Worm (Caenorhabditis elegans) whole organism, L4 larva: ENCODE results near the gene srx-3.

ENCODE experiments used
- D1046.2 ChIP-seq: fragments of 200-800 bp; sonication (Bioruptor generic); IDR thresholded peaks from 2 replicates; pipeline ENCODE4 v1.3.6; 2022; ENCODE audit warnings: missing genetic modification characterization, missing compliant biosample characterization
- F10B5.3 ChIP-seq: sonication (generic microtip); optimal IDR thresholded peaks from 2 replicates; lab custom pipeline; 2016; ENCODE audit warnings: mild to moderate bottlenecking, missing genetic modification characterization, missing compliant biosample characterization
- F26F4.8 ChIP-seq: fragments of 200-800 bp; sonication (Bioruptor generic); conservative IDR thresholded peaks from 2 replicates; pipeline ENCODE4 v1.3.6; 2022; ENCODE audit warnings: missing genetic modification characterization, missing compliant biosample characterization
- F37D6.2 ChIP-seq: sonication (generic microtip); optimal IDR thresholded peaks from 2 replicates; lab custom pipeline; 2016; ENCODE audit warnings: mild to moderate bottlenecking, missing genetic modification characterization, missing compliant biosample characterization
- T26A8.4 ChIP-seq: fragments of 200-800 bp; sonication (Bioruptor generic); IDR thresholded peaks from 2 replicates; pipeline ENCODE4 v1.3.6; 2022; ENCODE audit warnings: missing genetic modification characterization, missing compliant biosample characterization
- Y75B8A.6 ChIP-seq: fragments of 200-800 bp; sonication (Bioruptor generic); IDR thresholded peaks from 2 replicates; pipeline ENCODE4 v1.3.6; 2022; ENCODE audit warnings: missing genetic modification reagents, missing genetic modification characterization, missing compliant biosample characterization
- ZK337.2 ChIP-seq: fragments of 200-800 bp; sonication (Bioruptor generic); IDR thresholded peaks from 2 replicates; pipeline ENCODE4 v1.3.6; 2022; ENCODE audit warnings: missing genetic modification reagents, missing genetic modification characterization, missing compliant biosample characterization
- ZK546.5 ChIP-seq, 2 experiments: sonication (generic microtip); optimal IDR thresholded peaks; 2 replicates each; lab custom pipeline; 2017; ENCODE audit warnings: missing biosample characterization in 2 of 2, missing genetic modification characterization in 2 of 2
- aha-1 ChIP-seq: fragments of 150-350 bp; peaks from one replicate; lab custom pipeline; 2014; ENCODE audit warnings: missing biosample characterization, missing genetic modification characterization
- aly-2 ChIP-seq: sonication (generic microtip); optimal IDR thresholded peaks from 2 replicates; lab custom pipeline; 2018; ENCODE audit warnings: missing biosample characterization, missing genetic modification characterization
- ama-1 ChIP-seq: fragments of 150-350 bp; optimal IDR thresholded peaks from 2 replicates; lab custom pipeline; 2014; ENCODE audit warnings: inconsistent platforms, mixed read lengths
- arid-1 ChIP-seq: fragments of 200-800 bp; sonication (Bioruptor generic); conservative IDR thresholded peaks from 2 replicates; pipeline ENCODE4 v1.3.6; 2022; ENCODE audit warnings: missing genetic modification reagents, missing genetic modification characterization, missing compliant biosample characterization
- attf-4 ChIP-seq: sonication (generic microtip); optimal IDR thresholded peaks from 3 replicates; lab custom pipeline; 2017; ENCODE audit warnings: missing biosample characterization, missing genetic modification characterization
- ceh-20 ChIP-seq: fragments of 200-800 bp; sonication (Bioruptor generic); IDR thresholded peaks from 2 replicates; pipeline ENCODE4 v1.3.6; 2022; ENCODE audit warnings: missing genetic modification reagents, missing genetic modification characterization, missing compliant biosample characterization
- ceh-28 ChIP-seq: fragments of 150-350 bp; optimal IDR thresholded peaks from 2 replicates; lab custom pipeline; 2014; ENCODE audit warnings: missing biosample characterization, missing genetic modification reagents, missing genetic modification characterization
- ceh-82 ChIP-seq: sonication (generic microtip); optimal IDR thresholded peaks from 2 replicates; lab custom pipeline; 2017; ENCODE audit warnings: missing biosample characterization, missing genetic modification characterization
- daf-8 ChIP-seq: fragments of 200-800 bp; sonication (Bioruptor generic); IDR thresholded peaks from 2 replicates; pipeline ENCODE4 v1.3.6; 2022; ENCODE audit warnings: missing genetic modification characterization, missing compliant biosample characterization
- dmd-6 ChIP-seq: fragments of 200-800 bp; sonication (Bioruptor generic); IDR thresholded peaks from 2 replicates; pipeline ENCODE4 v1.3.6; 2022; ENCODE audit warnings: missing genetic modification reagents, missing genetic modification characterization, missing compliant biosample characterization
- dmd-8 ChIP-seq: fragments of 200-800 bp; sonication (Bioruptor generic); IDR thresholded peaks from 2 replicates; pipeline ENCODE4 v1.3.6; 2022; ENCODE audit warnings: missing genetic modification characterization, missing compliant biosample characterization
- dmd-9 ChIP-seq: fragments of 200-800 bp; sonication (Bioruptor generic); IDR thresholded peaks from 2 replicates; pipeline ENCODE4 v1.3.6; 2022; ENCODE audit warnings: missing genetic modification reagents, missing genetic modification characterization, missing compliant biosample characterization
- dpl-1 ChIP-seq: fragments of 150-350 bp; optimal IDR thresholded peaks from 2 replicates; lab custom pipeline; 2014; ENCODE audit warnings: missing biosample characterization, missing genetic modification reagents, missing genetic modification characterization
- duxl-1 ChIP-seq: sonication (generic microtip); optimal IDR thresholded peaks from 2 replicates; lab custom pipeline; 2016; ENCODE audit warnings: mild to moderate bottlenecking, missing genetic modification characterization, moderate library complexity, missing compliant biosample characterization; ENCODE audit not compliant: poor library complexity
- dve-1 ChIP-seq: sonication (generic microtip); optimal IDR thresholded peaks from 2 replicates; lab custom pipeline; 2017; ENCODE audit warnings: antibody characterized with exemption, mild to moderate bottlenecking, missing genetic modification characterization, missing compliant biosample characterization; ENCODE audit not compliant: insufficient read depth
- egl-27 ChIP-seq: sonication (generic microtip); optimal IDR thresholded peaks from 3 replicates; lab custom pipeline; 2017; ENCODE audit warnings: missing biosample characterization, missing genetic modification reagents, missing genetic modification characterization
- egl-43 ChIP-seq: fragments of 200-800 bp; sonication (Bioruptor generic); IDR thresholded peaks from 2 replicates; pipeline ENCODE4 v1.3.6; 2022; ENCODE audit warnings: missing genetic modification reagents, missing genetic modification characterization, missing compliant biosample characterization
- gei-8 ChIP-seq: fragments of 200-800 bp; sonication (Bioruptor generic); optimal IDR thresholded peaks from 2 replicates; lab custom pipeline; 2018; ENCODE audit warnings: mild to moderate bottlenecking, missing genetic modification characterization, missing compliant biosample characterization
- hlh-30 ChIP-seq: sonication (generic microtip); optimal IDR thresholded peaks from 2 replicates; lab custom pipeline; 2017; ENCODE audit warnings: antibody characterized with exemption, mild to moderate bottlenecking, missing genetic modification characterization, missing compliant biosample characterization; ENCODE audit not compliant: insufficient read depth
- lin-29 ChIP-seq: fragments of 200-800 bp; sonication (Bioruptor generic); IDR thresholded peaks from 2 replicates; pipeline ENCODE4 v1.3.6; 2022; ENCODE audit warnings: missing genetic modification reagents, missing genetic modification characterization, missing compliant biosample characterization
- lin-38 ChIP-seq: fragments of 200-800 bp; sonication (Bioruptor generic); IDR thresholded peaks from 2 replicates; pipeline ENCODE4 v1.3.6; 2022; ENCODE audit warnings: missing genetic modification reagents, missing genetic modification characterization, missing compliant biosample characterization
- lin-39 ChIP-seq: fragments of 150-350 bp; optimal IDR thresholded peaks from 2 replicates; lab custom pipeline; 2014; ENCODE audit warnings: missing biosample characterization, missing genetic modification reagents, missing genetic modification characterization
- nhr-10 ChIP-seq: fragments of 150-350 bp; optimal IDR thresholded peaks from 2 replicates; lab custom pipeline; 2014; ENCODE audit warnings: missing biosample characterization, missing genetic modification characterization
- nhr-111 ChIP-seq: fragments of 200-800 bp; sonication (Bioruptor generic); optimal IDR thresholded peaks from 2 replicates; lab custom pipeline; 2018; ENCODE audit warnings: mild to moderate bottlenecking, missing genetic modification characterization, missing compliant biosample characterization
- nhr-237 ChIP-seq: sonication (generic microtip); optimal IDR thresholded peaks from 2 replicates; lab custom pipeline; 2017; ENCODE audit warnings: missing biosample characterization, missing genetic modification characterization
- nhr-25 ChIP-seq: sonication (generic microtip); optimal IDR thresholded peaks from 2 replicates; lab custom pipeline; 2017; ENCODE audit warnings: missing genetic modification characterization, mild to moderate bottlenecking, missing compliant biosample characterization, antibody characterized with exemption, moderate library complexity, borderline replicate concordance; ENCODE audit not compliant: insufficient read depth
- nhr-48 ChIP-seq: sonication (generic microtip); optimal IDR thresholded peaks from 2 replicates; lab custom pipeline; 2016; ENCODE audit warnings: mild to moderate bottlenecking, missing genetic modification characterization, missing compliant biosample characterization
- nhr-76 ChIP-seq: fragments of 150-350 bp; optimal IDR thresholded peaks from 2 replicates; lab custom pipeline; 2014; ENCODE audit warnings: missing biosample characterization, missing genetic modification characterization
- pqm-1 ChIP-seq: sonication (generic microtip); optimal IDR thresholded peaks from 2 replicates; lab custom pipeline; 2017; ENCODE audit warnings: missing biosample characterization, missing genetic modification characterization
- set-16 ChIP-seq: fragments of 200-800 bp; sonication (Bioruptor generic); IDR thresholded peaks from 2 replicates; pipeline ENCODE4 v1.3.6; 2022; ENCODE audit warnings: missing genetic modification reagents, missing genetic modification characterization, missing compliant biosample characterization
- skn-1 ChIP-seq: fragments of 150-350 bp; optimal IDR thresholded peaks from 2 replicates; lab custom pipeline; 2014; ENCODE audit warnings: missing biosample characterization, missing genetic modification characterization
- snpc-1.2 ChIP-seq: fragments of 200-800 bp; sonication (Bioruptor generic); IDR thresholded peaks from 2 replicates; pipeline ENCODE4 v1.3.6; 2022; ENCODE audit warnings: missing genetic modification reagents, missing genetic modification characterization, missing compliant biosample characterization
- tag-97 ChIP-seq: fragments of 200-800 bp; sonication (Bioruptor generic); IDR thresholded peaks from 2 replicates; pipeline ENCODE4 v1.3.6; 2022; ENCODE audit warnings: missing genetic modification characterization, missing compliant biosample characterization
- tra-1 ChIP-seq: fragments of 200-800 bp; sonication (Bioruptor generic); IDR thresholded peaks from 2 replicates; pipeline ENCODE4 v1.3.6; 2022; ENCODE audit warnings: missing genetic modification reagents, missing genetic modification characterization, missing compliant biosample characterization
- unc-62 ChIP-seq, 3 experiments: fragments of 150-350 bp in 1 of 3; sonication (generic microtip); optimal IDR thresholded peaks in 2 of 3; peaks in 1 of 3; 1 replicate in 1 of 3; 2 replicates in 2 of 3; lab custom pipeline; 2014 to 2017; ENCODE audit warnings: missing biosample characterization in 3 of 3, missing genetic modification characterization in 3 of 3, missing genetic modification reagents in 3 of 3, missing genotype in 1 of 3
- vab-7 ChIP-seq: fragments of 200-800 bp; sonication (Bioruptor generic); IDR thresholded peaks from 2 replicates; pipeline ENCODE4 v1.3.6; 2022; ENCODE audit warnings: missing genetic modification reagents, missing genetic modification characterization, missing compliant biosample characterization
- zag-1 ChIP-seq: fragments of 150-350 bp; optimal IDR thresholded peaks from 2 replicates; lab custom pipeline; 2014; ENCODE audit warnings: missing biosample characterization, missing genetic modification characterization
- zfp-2 ChIP-seq: sonication (generic microtip); optimal IDR thresholded peaks from 2 replicates; lab custom pipeline; 2016; ENCODE audit warnings: mild to moderate bottlenecking, missing genetic modification characterization, missing compliant biosample characterization
- zfp-3 ChIP-seq: fragments of 200-800 bp; sonication (Bioruptor generic); conservative IDR thresholded peaks from 2 replicates; pipeline ENCODE4 v1.3.6; 2022; ENCODE audit warnings: missing genetic modification reagents, missing genetic modification characterization, missing compliant biosample characterization

Gene srx-3

DNA sequence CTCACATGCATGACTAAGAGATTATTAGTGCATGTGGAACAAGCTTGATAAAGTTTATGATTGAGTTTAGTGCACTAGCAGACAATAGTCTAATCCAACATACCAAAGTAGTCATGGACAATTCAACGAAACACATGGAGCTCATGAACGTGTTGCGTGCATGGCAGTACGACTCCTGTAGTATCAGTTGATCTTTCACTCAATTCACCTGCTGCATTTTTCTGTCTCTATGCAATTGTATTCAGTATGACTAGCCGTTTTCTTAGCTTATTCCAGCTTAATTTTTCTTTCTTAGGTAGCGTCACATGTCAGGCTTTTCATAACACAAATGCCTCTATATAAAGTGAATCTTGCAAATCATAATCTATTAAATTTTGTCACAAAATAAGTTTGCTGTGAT, 2.1 kb upstream of the srx-3 start, which contains the start of gene srx-1:
srx-1 (plus strand) TSS at position 382 of the 400 bp plus-strand sequence.
- TF ChIP-seq unc-62 (GFP tag; optimal IDR thresholded peaks at IDR 0.05 in 1 of 2; lab: Kevin White, UChicago) (peak in 1 of 2 experiments; percentile 98), unc-62 (tag; optimal IDR thresholded peaks at IDR 0.05; lab: Kevin White, UChicago) (no peak), Y75B8A.6 (GFP tag; lab: Robert Waterston, UW) (no peak)

DNA sequence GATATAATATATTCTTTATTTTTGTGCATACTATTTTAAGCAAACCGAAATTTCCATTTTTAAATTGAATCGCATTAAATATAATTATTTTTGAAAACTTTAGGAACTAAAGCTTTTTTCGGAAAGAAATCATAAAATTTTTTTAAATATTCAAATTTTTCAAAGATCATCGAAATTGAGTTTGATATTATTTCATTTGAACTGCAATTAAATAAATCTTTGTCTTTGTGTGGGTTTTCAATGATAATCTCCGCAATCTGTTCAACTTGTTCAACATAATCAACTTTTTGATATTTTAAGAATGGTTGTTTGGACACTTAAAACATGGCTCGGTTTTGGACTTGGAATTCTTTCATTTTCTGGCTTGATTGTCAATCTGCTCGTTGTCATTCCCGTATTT, 3.8 kb downstream of the srx-3 start, which contains the start of gene srx-2:
srx-2 (plus strand) TSS at position 301 of the 400 bp plus-strand sequence.
- TF ChIP-seq lin-38 (no peak), daf-8 (GFP tag; lab: Robert Waterston, UW) (no peak), lin-29 (GFP tag; lab: Robert Waterston, UW) (no peak), attf-4 (tag; lab: Kevin White, UChicago) (no peak), set-16 (GFP tag; lab: Robert Waterston, UW) (no peak), nhr-10 (tag; lab: Kevin White, UChicago) (no peak), gei-8 (no peak), lin-39 (no peak), dmd-8 (GFP tag; lab: Robert Waterston, UW) (no peak), D1046.2 (no peak), snpc-1.2 (GFP tag; lab: Robert Waterston, UW) (no peak), pqm-1 (tag; lab: Kevin White, UChicago) (no peak), skn-1 (tag; lab: Kevin White, UChicago) (no peak), dpl-1 (GFP tag; lab: Kevin White, UChicago) (no peak), ceh-82 (tag; lab: Kevin White, UChicago) (no peak), dve-1 (tag; lab: Kevin White, UChicago) (no peak), tra-1 (GFP tag; lab: Robert Waterston, UW) (no peak)
- TF ChIP-seq, all 104 proteins: peak for 0

DNA sequence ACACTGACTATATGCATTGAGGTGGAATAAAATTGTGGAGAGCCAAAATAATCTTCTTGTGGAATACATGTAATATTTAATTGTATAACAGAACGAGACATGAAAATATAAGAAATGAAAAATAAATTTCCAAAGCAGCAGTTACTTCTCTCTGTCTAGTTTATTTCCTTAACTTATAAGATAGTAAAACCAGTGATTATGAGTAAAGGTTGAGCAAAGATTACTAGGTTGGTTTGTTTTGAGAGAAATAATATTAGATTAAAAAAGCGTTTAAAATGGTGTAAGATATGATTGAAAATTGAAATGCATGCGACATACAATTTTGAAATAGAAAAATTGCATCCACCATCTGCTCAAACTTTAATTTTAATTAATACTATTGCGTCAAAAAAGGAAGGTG, 8.4 kb downstream of the srx-3 start, which contains the start of gene srh-201:
srh-201 (minus strand) TSS at position 101 of the 400 bp plus-strand sequence.
- no peak for TF ChIP-seq ama-1
- TF ChIP-seq F37D6.2 (tag; lab: Kevin White, UChicago) = no peak
- no peak for TF ChIP-seq ceh-20
- TF ChIP-seq gei-8 = no peak
- no peak for TF ChIP-seq dmd-6
- TF ChIP-seq nhr-111 (GFP tag; lab: Kevin White, UChicago) = no peak
- TF ChIP-seq nhr-237 (tag; lab: Kevin White, UChicago) = no peak
- no peak for TF ChIP-seq dmd-9 (GFP tag; lab: Robert Waterston, UW)
- no peak for TF ChIP-seq egl-27 (tag; lab: Kevin White, UChicago)
- TF ChIP-seq ZK337.2 (GFP tag; lab: Robert Waterston, UW) = no peak
- TF ChIP-seq tag-97 (GFP tag; lab: Robert Waterston, UW) = no peak
- TF ChIP-seq T26A8.4 (GFP tag; lab: Robert Waterston, UW) = no peak
- TF ChIP-seq F26F4.8 (GFP tag; lab: Robert Waterston, UW) = no peak
- no peak for TF ChIP-seq aly-2

DNA sequence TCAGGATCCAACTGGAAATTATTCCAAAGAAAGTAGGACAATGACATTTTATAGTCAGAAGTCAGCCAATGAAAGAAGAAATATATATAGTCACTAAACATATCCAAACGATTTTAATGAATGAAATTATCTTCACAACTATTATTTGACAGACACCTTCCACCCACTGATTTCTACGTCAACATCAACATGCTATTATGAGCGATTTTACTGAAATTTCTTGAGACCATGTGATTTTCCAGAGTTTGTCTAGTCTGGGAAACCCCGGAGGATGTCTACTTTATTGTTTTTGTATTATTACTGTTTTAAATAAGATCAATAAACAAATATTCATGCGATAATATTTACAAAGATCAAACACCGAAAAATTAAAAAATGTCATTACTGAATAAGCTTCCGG, 10.2 kb downstream of the srx-3 start, which contains the start of gene srt-18:
srt-18 (minus strand) TSS at position 101 of the 400 bp plus-strand sequence.
- TF ChIP-seq gei-8 (no peak), zag-1 (tag; lab: Kevin White, UChicago) (no peak), F10B5.3 (tag; lab: Kevin White, UChicago) (no peak), aha-1 (tag; lab: Kevin White, UChicago) (no peak), ZK546.5 (tag; optimal IDR thresholded peaks at IDR 0.05; lab: Kevin White, UChicago) (no peak), arid-1 (GFP tag; lab: Robert Waterston, UW) (no peak), zfp-2 (tag; lab: Kevin White, UChicago) (no peak), ceh-28 (tag; lab: Kevin White, UChicago) (no peak), nhr-25 (tag; lab: Kevin White, UChicago) (no peak), egl-43 (GFP tag; lab: Robert Waterston, UW) (no peak), nhr-76 (tag; lab: Kevin White, UChicago) (no peak), nhr-48 (tag; lab: Kevin White, UChicago) (no peak), duxl-1 (no peak), vab-7 (GFP tag; lab: Robert Waterston, UW) (no peak), zfp-3 (GFP tag; lab: Robert Waterston, UW) (no peak), dmd-6 (no peak), hlh-30 (tag; lab: Kevin White, UChicago) (no peak), nhr-237 (tag; lab: Kevin White, UChicago) (no peak), F37D6.2 (tag; lab: Kevin White, UChicago) (no peak)
